Fruit fly (Drosophila melanogaster) whole organism: ENCODE measurements around the gene Nmdar1.

ENCODE experiments used
- EcR ChIP-seq, 2 experiments: fragments of >200 bp; optimal IDR thresholded peaks; 2 replicates each; lab custom pipeline; 2017; ENCODE audit warnings: missing biosample characterization in 2 of 2, missing genetic modification characterization in 2 of 2, missing genetic modification reagents in 2 of 2
- psq ChIP-seq: fragments of >200 bp; optimal IDR thresholded peaks from 2 replicates; lab custom pipeline; 2017

DNA sequence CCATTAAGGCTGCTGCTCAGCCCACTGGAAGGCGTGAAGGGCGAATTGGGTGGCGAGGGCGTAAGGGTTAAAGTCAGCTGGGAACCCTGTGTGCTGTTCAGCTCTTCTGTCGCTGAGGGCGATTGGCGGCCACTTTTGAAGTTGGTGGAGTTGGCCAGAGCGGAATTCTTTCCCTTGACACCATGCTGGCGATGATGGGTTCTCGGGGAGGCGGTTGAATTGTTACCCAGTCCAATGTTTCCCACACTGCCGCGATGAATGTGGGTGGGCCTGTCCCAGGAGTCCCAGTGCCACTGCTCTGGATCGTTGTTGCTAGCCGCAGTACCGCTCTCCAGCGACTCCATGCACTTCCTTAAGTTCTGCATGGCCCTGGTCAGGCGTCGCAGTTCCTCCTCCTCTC lies 40.3 kb downstream of the Nmdar1 start:
- no peak for TF ChIP-seq EcR (GFP tag; optimal IDR thresholded peaks at IDR 0.05; lab: Kevin White, UChicago)
- no peak for TF ChIP-seq psq (lab: Kevin White, UChicago)
